Fruit fly (Drosophila melanogaster): ENCODE measurements around the gene CG32547.

Gene CG32547

dm6 chrX:18405567-18406059, 73.7 kb downstream of the CG32547 start (continued):
- TF ChIP-seq az2 (GFP tag; optimal IDR thresholded peaks at IDR 0.05) (peak; percentile 73), ken (GFP tag; IDR thresholded peaks at IDR 0.05) (no peak; the same call in 2 of the 3 replicates), CG15269 (tag; optimal IDR thresholded peaks at IDR 0.05) (peak; percentile 80), ssp (GFP tag; IDR thresholded peaks at IDR 0.05) (peak; percentile 16; the same call in 1 of the 2 replicates), Sry-β (GFP tag; optimal IDR thresholded peaks at IDR 0.05) (no peak), CG14860 (GFP tag; IDR thresholded peaks at IDR 0.05; ENCODE audit: partially characterized antibody) (no peak), ewg (GFP tag; optimal IDR thresholded peaks at IDR 0.05) (peak; percentile 60), jing (GFP tag; optimal IDR thresholded peaks at IDR 0.05) (no peak), MBD-R2 (GFP tag; IDR thresholded peaks at IDR 0.05) (no peak), hkb (optimal IDR thresholded peaks at IDR 0.05) (no peak), hkb (GFP tag; IDR thresholded peaks at IDR 0.05) (peak; percentile 24; the same call in 1 of the 2 replicates), ranshi (GFP tag; IDR thresholded peaks at IDR 0.05) (no peak), otp (GFP tag; IDR thresholded peaks at IDR 0.05) (no peak), Hmx (GFP tag; optimal IDR thresholded peaks at IDR 0.05) (no peak), CG11695 (GFP tag; IDR thresholded peaks at IDR 0.05) (peak; percentile 51; the same call in 2 of the 3 replicates), CG16815 (GFP tag; optimal IDR thresholded peaks at IDR 0.05) (peak; percentile 49), Scr (GFP tag; IDR thresholded peaks at IDR 0.05; ENCODE audit: partially characterized antibody) (no peak), dan (GFP tag; IDR thresholded peaks at IDR 0.05) (no peak), CG33213 (GFP tag; optimal IDR thresholded peaks at IDR 0.05) (no peak), Bteb2 (GFP tag; optimal IDR thresholded peaks at IDR 0.05) (peak; percentile 46), CG7357 (GFP tag; IDR thresholded peaks at IDR 0.05) (no peak), fu2 (GFP tag; optimal IDR thresholded peaks at IDR 0.05) (no peak), CG18011 (GFP tag; optimal IDR thresholded peaks at IDR 0.05) (peak; percentile 22), Mrtf (GFP tag; IDR thresholded peaks at IDR 0.05) (0 out of 3 replicates have a peak, but pooled peaks have one; percentile 21), bcd (GFP tag; optimal IDR thresholded peaks at IDR 0.05) (peak; percentile 72), crol (GFP tag; IDR thresholded peaks at IDR 0.05) (no peak), kay (GFP tag; optimal IDR thresholded peaks at IDR 0.05) (peak; percentile 22), CG12391 (tag; optimal IDR thresholded peaks at IDR 0.05) (peak; percentile 82), chif (GFP tag; optimal IDR thresholded peaks at IDR 0.05) (peak; percentile 34 to 38), CG2116 (GFP tag; optimal IDR thresholded peaks at IDR 0.05) (no peak), dimm (GFP tag; IDR thresholded peaks at IDR 0.05) (no peak), caup (GFP tag; optimal IDR thresholded peaks at IDR 0.05; ENCODE audit: severe bottlenecking) (peak; percentile 50), MTF-1 (GFP tag; optimal IDR thresholded peaks at IDR 0.05; ENCODE audit: borderline replicate concordance) (no peak), salm (tag; optimal IDR thresholded peaks at IDR 0.05) (peak; percentile 55), B-H1 (GFP tag; IDR thresholded peaks at IDR 0.05) (no peak; the same call in 1 of the 3 replicates), CG1024 (GFP tag; IDR thresholded peaks at IDR 0.05) (0 out of 2 replicates have a peak, but pooled peaks have one; percentile 11), CG12659 (GFP tag; optimal IDR thresholded peaks at IDR 0.05) (peak; percentile 64), p53 (GFP tag; optimal IDR thresholded peaks at IDR 0.05) (no peak), cg (GFP tag; optimal IDR thresholded peaks at IDR 0.05) (no peak), Meics (GFP tag; optimal IDR thresholded peaks at IDR 0.05) (peak; percentile 57), CG2199 (GFP tag; IDR thresholded peaks at IDR 0.05) (no peak), maf-S (GFP tag; optimal IDR thresholded peaks at IDR 0.05) (no peak), CG5245 (GFP tag; optimal IDR thresholded peaks at IDR 0.05) (no peak), CG8290 (GFP tag; optimal IDR thresholded peaks at IDR 0.05) (no peak), CG8290 (tag; optimal IDR thresholded peaks at IDR 0.05) (peak in 1 of 2 experiments; percentile 52), scrt (GFP tag; optimal IDR thresholded peaks at IDR 0.05) (no peak), CG34376 (GFP tag; optimal IDR thresholded peaks at IDR 0.05) (no peak), prd (optimal IDR thresholded peaks at IDR 0.05) (no peak), prd (GFP tag; IDR thresholded peaks at IDR 0.05) (peak; percentile 52; the same call in 2 of the 3 replicates), Kr (GFP tag; optimal IDR thresholded peaks at IDR 0.05) (no peak), CG33557 (GFP tag; optimal IDR thresholded peaks at IDR 0.05) (no peak)

Data from whole organism, embryonic.